Worm (Caenorhabditis elegans): ENCODE results near the gene T25D1.3.
"Not testable (repeated sequence)": the region's sequence is repeated elsewhere in the genome, so short reads cannot be mapped to it uniquely, and the experiment has no call there.

T25D1.3 gene

DNA sequence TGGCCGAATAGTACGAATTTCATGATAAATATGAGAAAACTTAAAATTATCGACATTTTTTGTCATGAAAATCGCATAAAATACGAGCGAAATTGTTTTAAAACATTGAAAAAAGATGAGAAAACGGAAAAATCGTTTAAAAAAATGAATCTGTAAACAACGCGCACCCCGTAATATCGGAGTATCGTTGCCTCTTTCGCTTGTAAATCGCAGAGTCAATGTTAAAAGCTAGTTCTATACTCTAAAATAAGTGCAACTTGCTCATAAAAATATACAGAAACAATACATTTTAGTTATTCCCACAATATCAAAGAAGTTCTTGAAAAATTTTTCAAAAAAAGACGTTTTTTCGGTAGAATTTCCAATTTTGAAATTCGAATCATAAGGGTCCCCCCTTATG is 4.2 kb downstream of the T25D1.3 start:
- TF ChIP-seq attf-3 (GFP tag; conservative IDR thresholded peaks at IDR 0.05), result peak; percentile 79

DNA sequence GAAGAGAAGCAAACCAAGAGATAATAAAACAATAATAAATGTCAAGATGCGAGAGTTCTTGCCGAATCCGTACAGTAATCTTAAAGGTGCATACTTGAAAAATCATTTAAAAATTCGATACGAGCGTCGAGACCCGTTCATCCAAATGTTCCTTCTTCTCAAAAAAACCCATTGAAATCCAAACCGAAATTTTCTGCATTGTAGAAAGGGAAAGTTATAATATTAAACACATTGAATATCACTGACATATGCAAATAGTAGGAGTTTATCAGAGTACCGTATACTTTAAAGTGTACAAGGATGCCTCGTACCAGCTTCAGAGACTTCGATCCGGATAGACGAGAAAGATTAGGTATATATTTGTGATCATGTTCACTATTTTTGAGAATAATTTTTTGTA is 9.8 kb downstream of the T25D1.3 start, which contains the start of gene T25D1.2:
T25D1.2 (plus strand) TSS at position 301 of the 400 bp plus-strand sequence.
- not testable (repeated sequence) for TF ChIP-seq K12H6.12 (tag; optimal IDR thresholded peaks at IDR 0.05); tlf-1 (GFP tag; optimal IDR thresholded peaks at IDR 0.05); rec-8 (tag; optimal IDR thresholded peaks at IDR 0.05)

DNA sequence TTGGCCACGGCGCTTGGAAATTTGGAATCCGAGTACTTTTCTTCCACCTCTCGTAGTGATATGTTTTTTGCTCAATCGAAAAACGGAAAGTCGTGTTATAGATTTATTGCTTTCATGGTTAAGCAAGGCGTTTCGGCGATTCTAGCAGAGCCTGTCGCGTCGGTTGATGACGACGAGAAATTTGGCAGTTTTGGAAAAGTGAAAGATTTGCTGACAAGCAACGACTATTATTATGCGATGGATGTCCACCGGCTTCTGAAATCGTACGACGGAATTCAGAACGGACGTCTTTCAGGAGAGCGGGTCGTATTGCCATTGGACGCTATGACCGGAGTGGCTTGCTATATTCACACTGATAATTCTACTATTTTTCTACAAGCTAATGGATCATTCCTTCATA is 13.3 kb downstream of the T25D1.3 start:
- TF ChIP-seq C06A6.2 (GFP tag; conservative IDR thresholded peaks at IDR 0.05), result no peak
- TF ChIP-seq aptf-2 (GFP tag; conservative IDR thresholded peaks at IDR 0.05), result no peak
- TF ChIP-seq cebp-2 (GFP tag; IDR thresholded peaks at IDR 0.05), result no peak
- TF ChIP-seq Y95B8A.8 (GFP tag; IDR thresholded peaks at IDR 0.05), result no peak
- no peak for TF ChIP-seq zfh-2 (GFP tag; conservative IDR thresholded peaks at IDR 0.05)
- TF ChIP-seq ceh-40 (GFP tag; IDR thresholded peaks at IDR 0.05), result no peak
- no peak for TF ChIP-seq attf-5 (GFP tag; optimal IDR thresholded peaks at IDR 0.05)
- no peak for TF ChIP-seq ekl-4 (GFP tag; IDR thresholded peaks at IDR 0.05)
- no peak for TF ChIP-seq lin-26 (GFP tag; IDR thresholded peaks at IDR 0.05)
- no peak for TF ChIP-seq lin-54 (GFP tag; optimal IDR thresholded peaks at IDR 0.05)
- no peak for TF ChIP-seq ztf-26 (tag; optimal IDR thresholded peaks at IDR 0.05)
- no peak for TF ChIP-seq ZK185.1 (tag; optimal IDR thresholded peaks at IDR 0.05; ENCODE audit: poor library complexity, severe bottlenecking)
- TF ChIP-seq hsf-1 (GFP tag; IDR thresholded peaks at IDR 0.05), result no peak

DNA sequence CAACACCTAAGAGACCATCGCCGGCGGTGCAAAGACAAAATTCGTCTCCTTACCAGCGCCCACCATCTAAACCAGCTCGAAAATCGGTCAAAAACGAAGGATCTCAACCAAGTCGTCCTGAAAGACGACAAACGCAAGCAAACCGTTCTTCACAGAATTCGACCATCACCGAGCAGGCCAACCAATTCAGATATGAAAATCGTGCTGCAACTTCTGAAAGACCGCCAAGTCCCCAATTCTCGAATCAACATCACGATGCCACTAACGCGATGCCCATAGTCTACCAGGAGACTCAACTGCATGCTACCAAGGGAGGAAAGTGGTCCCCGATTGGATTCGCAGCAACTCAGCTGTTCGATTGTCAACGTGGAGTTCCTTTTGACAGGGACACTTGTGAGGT is 14.1 kb downstream of the T25D1.3 start, which contains the start of gene T25D1.1:
T25D1.1 (plus strand) TSS at position 301 of the 400 bp plus-strand sequence.
- TF ChIP-seq ZK185.1 (tag; optimal IDR thresholded peaks at IDR 0.05; ENCODE audit: poor library complexity, severe bottlenecking), result no peak
- TF ChIP-seq pha-4 (tag; optimal IDR thresholded peaks at IDR 0.05), result no peak
- no peak for TF ChIP-seq bed-2 (GFP tag; IDR thresholded peaks at IDR 0.05)
- no peak for TF ChIP-seq attf-3 (GFP tag; conservative IDR thresholded peaks at IDR 0.05)
- no peak for TF ChIP-seq dpl-1 (GFP tag; optimal IDR thresholded peaks at IDR 0.05)
- TF ChIP-seq madf-10 (tag; optimal IDR thresholded peaks at IDR 0.05), result no peak

DNA sequence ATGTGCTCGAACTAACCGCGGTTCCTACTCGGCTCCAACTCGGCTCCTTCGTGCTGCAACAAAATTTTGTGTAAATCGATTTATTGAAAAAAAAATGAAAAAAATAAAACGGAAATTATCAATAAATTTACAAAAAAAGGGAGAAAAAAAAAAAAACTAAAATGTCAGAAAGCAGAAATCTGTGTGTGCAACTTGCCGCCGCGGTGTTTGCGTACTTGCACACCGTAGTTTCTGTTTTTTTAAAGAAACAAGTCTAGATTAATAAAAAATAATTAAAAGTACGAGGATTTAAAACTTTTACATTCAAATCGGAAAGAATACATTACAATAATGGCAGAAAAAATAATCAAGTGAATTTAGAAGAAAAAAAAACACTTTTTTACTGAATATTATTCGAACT is 16.3 kb downstream of the T25D1.3 start:
- no peak for TF ChIP-seq ccch-3 (GFP tag; optimal IDR thresholded peaks at IDR 0.05)
- TF ChIP-seq ZK185.1 (tag; optimal IDR thresholded peaks at IDR 0.05; ENCODE audit: poor library complexity, severe bottlenecking), result no peak
- no peak for TF ChIP-seq Y53F4B.3 (GFP tag; IDR thresholded peaks at IDR 0.05)

DNA sequence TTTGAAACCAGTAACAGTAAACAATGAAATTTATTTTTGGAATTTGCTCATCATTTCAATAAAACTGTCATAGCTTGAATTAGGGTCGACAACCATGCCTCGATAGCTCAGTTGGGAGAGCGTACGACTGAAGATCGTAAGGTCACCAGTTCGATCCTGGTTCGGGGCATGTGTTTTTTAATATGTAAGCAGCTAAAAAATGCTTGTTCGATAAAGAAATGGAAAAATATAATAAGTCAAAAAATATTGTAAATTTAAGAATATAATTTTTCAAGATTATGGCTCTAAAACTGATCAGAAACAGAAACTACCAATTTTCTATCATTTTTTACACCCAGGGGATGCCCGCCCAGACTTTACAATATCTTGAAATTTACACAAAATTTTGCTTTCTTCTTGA is 18.4 kb downstream of the T25D1.3 start:
- TF ChIP-seq D2030.7 (GFP tag; IDR thresholded peaks at IDR 0.05), result peak; percentile 71
- peak; percentile 50 for TF ChIP-seq rpc-1 (optimal IDR thresholded peaks at IDR 0.05)
- peak; percentile 67 for TF ChIP-seq rpc-1 (tag; optimal IDR thresholded peaks at IDR 0.05)
- TF ChIP-seq pbrm-1 (GFP tag; IDR thresholded peaks at IDR 0.05), result 0 out of 2 replicates have a peak, but pooled peaks have one; percentile 19
- peak; percentile 41 for TF ChIP-seq B0261.1 (tag; optimal IDR thresholded peaks at IDR 0.05)
- TF ChIP-seq tbp1 (GFP tag; optimal IDR thresholded peaks at IDR 0.05), result peak; percentile 73
- TF ChIP-seq dox-1 (GFP tag; IDR thresholded peaks at IDR 0.05), result 0 out of 2 replicates have a peak, but pooled peaks have one; percentile 13
- not testable (repeated sequence) for TF ChIP-seq snpc-4 (GFP tag; optimal IDR thresholded peaks at IDR 0.05)
- TF ChIP-seq snpc-4 (tag; optimal IDR thresholded peaks at IDR 0.05), result peak in 1 of 4 experiments; percentile 27
